Worm (Caenorhabditis elegans) whole organism, L1 larva: ENCODE results near the gene C18G1.8.

Experiments
- fos-1 ChIP-seq: fragments of 150-350 bp; optimal IDR thresholded peaks from 2 replicates; lab custom pipeline; 2014; ENCODE audit warnings: missing biosample characterization, missing genetic modification characterization
- lin-13 ChIP-seq: fragments of 150-350 bp; optimal IDR thresholded peaks from 2 replicates; lab custom pipeline; 2014; ENCODE audit warnings: missing biosample characterization, missing genetic modification reagents, missing genetic modification characterization
- lin-39 ChIP-seq: fragments of 150-350 bp; optimal IDR thresholded peaks from 2 replicates; lab custom pipeline; 2014; ENCODE audit warnings: missing biosample characterization, missing genetic modification reagents, missing genetic modification characterization

DNA sequence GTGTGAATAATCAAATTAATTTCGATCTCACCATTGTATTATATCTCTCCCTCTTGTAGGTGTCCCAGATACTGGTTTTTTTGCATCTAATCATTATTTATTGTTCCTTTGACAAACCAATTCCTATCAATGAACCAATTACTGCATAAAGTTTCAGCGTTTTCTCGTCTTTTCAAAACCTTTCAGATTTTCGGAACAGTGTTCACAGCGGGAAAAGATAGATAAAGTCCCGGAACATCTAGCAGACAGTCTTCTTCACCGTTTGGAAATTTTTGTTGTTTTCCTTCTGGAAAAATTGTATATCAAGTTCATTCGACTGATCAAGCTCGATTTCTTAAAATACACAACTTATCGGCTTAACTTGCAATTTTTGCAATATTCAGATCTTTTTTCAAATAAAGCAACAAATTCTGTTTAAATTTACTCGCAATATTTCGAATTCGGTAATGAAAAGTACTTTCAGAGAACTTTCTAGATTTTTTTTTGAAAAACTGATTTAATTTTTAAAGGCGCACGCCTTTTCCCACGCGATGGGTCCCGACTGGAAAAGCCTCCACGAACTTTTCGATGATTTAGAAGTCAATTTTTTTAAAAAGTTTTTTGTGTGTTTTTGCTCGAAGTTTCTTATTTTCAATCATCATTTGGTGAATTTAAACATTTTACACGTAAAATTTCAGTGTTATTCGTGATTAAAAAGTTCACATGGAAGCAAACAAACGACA is 10.9 kb downstream of the C18G1.8 start, which contains the start of gene pgl-3:
- TF ChIP-seq fos-1 = no peak
- no peak for TF ChIP-seq lin-39 (tag; lab: Kevin White, UChicago)
- TF ChIP-seq lin-13 (GFP tag; lab: Kevin White, UChicago) = no peak
